Worm (Caenorhabditis elegans): ENCODE results near the gene snt-3.

snt-3 gene

DNA sequence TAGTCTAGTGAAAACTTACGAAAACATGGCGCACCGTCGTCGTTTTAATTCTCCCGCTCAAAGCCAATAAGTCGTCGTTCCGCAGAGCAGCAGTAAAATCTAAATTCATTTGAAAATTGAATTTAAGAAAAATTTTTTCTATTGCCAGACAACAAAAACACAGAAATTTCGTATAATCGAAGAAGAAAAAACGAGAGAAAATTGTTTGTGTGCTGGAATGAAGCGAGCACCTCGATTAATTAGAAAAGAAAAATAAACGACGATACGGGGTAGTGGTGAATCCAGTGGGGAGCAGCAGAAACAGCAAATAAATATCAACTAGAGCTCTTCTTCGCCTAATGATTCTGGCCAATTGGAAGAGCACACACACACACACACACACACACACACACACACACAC is at the start of gene snt-3:
Gene snt-3, minus strand, starts transcription at position 101 of the 400 bp plus-strand sequence.
- no peak for TF ChIP-seq aly-2 (tag; optimal IDR thresholded peaks at IDR 0.05)
- TF ChIP-seq ztf-11 (tag; optimal IDR thresholded peaks at IDR 0.05) = no peak
- TF ChIP-seq ZK546.5 (tag; optimal IDR thresholded peaks at IDR 0.05) = no peak
- no peak for TF ChIP-seq pha-4 (tag; optimal IDR thresholded peaks at IDR 0.05)
- no peak for TF ChIP-seq nhr-67 (tag; optimal IDR thresholded peaks at IDR 0.05)
- no peak for TF ChIP-seq fkh-10 (GFP tag; optimal IDR thresholded peaks at IDR 0.05)
- no peak for TF ChIP-seq nhr-11 (tag; optimal IDR thresholded peaks at IDR 0.05)
- no peak for TF ChIP-seq elt-1 (tag; optimal IDR thresholded peaks at IDR 0.05)
- no peak for TF ChIP-seq snpc-4 (tag; optimal IDR thresholded peaks at IDR 0.05)
- TF ChIP-seq elt-2 (tag; optimal IDR thresholded peaks at IDR 0.05) = no peak

DNA sequence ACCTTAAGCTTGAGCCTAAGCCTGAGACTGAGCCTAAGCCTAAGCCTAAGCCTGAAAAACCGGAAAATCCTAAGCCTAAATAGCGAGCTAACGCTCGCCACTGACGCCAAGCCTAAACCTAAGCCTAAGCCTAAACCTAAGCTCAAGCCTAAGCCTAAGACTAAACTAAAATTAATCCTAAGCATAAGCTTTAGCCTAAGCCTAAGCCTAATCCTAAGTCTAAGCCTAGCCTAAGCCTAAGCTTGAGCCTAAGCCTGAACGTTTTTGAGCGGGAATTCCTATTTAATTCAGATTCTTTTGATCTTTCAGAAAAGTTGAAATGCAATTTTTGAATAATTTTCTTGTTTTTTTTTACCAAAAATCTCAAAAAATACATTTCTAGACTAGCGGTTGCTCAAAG is 45.3 kb upstream of the snt-3 start:
- TF ChIP-seq egl-27 (tag; optimal IDR thresholded peaks at IDR 0.05) (no peak), pqm-1 (tag; optimal IDR thresholded peaks at IDR 0.05) (no peak), fkh-2 (tag; optimal IDR thresholded peaks at IDR 0.05) (no peak), daf-12 (tag; optimal IDR thresholded peaks at IDR 0.05) (no peak), egl-5 (tag; optimal IDR thresholded peaks at IDR 0.05) (no peak), nhr-23 (tag; optimal IDR thresholded peaks at IDR 0.05) (no peak), nhr-76 (tag; optimal IDR thresholded peaks at IDR 0.05) (no peak), ceh-28 (tag; optimal IDR thresholded peaks at IDR 0.05) (no peak), ztf-4 (tag; optimal IDR thresholded peaks at IDR 0.05) (no peak), nhr-25 (tag; optimal IDR thresholded peaks at IDR 0.05) (no peak), unc-39 (tag; optimal IDR thresholded peaks at IDR 0.05) (no peak), pha-4 (tag; optimal IDR thresholded peaks at IDR 0.05) (no peak), ceh-16 (tag; optimal IDR thresholded peaks at IDR 0.05) (no peak), eor-1 (tag; optimal IDR thresholded peaks at IDR 0.05) (no peak), sea-2 (GFP tag; optimal IDR thresholded peaks at IDR 0.05) (no peak), nfya-1 (tag; optimal IDR thresholded peaks at IDR 0.05; ENCODE audit: insufficient read depth) (no peak), nhr-43 (tag; optimal IDR thresholded peaks at IDR 0.05; ENCODE audit: poor library complexity, severe bottlenecking) (no peak)

- TF ChIP-seq elt-2 (tag; optimal IDR thresholded peaks at IDR 0.05) = peak; percentile 81
- no peak for TF ChIP-seq nfya-1 (tag; optimal IDR thresholded peaks at IDR 0.05; ENCODE audit: insufficient read depth)
- TF ChIP-seq pqm-1 (tag; optimal IDR thresholded peaks at IDR 0.05) = peak; percentile 42
Observed at ce11 chrV:1414615-1415433, 44.0 kb upstream of the snt-3 start.

DNA sequence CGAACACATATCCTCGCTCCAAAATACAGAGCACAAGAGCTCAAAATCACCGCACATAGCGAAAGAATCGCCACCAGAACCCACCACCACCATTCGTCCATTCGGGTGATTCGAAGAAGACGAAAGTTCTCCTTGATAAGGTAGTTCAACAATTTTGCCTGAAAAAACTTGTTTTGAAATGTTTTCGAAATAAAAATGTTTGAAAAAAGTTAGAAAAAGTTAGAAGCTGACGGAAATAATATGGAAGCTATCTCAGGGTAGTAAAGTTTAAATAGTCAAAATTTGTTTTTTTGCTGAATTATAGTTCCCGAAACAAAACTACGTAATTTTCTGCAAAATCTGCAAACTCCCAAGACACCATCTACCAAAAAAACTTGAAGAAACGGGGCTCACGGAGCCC is 40.6 kb upstream of the snt-3 start, which contains the start of gene snt-5:
Gene snt-5, minus strand, starts transcription at position 101 of the 400 bp plus-strand sequence.
- TF ChIP-seq fos-1 (tag; optimal IDR thresholded peaks at IDR 0.05) (no peak), jun-1 (tag; optimal IDR thresholded peaks at IDR 0.05) (no peak), nhr-28 (tag; optimal IDR thresholded peaks at IDR 0.05) (no peak), ceh-9 (tag; optimal IDR thresholded peaks at IDR 0.05) (no peak), ama-1 (optimal IDR thresholded peaks at IDR 0.05) (no peak), nfya-1 (tag; optimal IDR thresholded peaks at IDR 0.05; ENCODE audit: insufficient read depth) (no peak), tbx-2 (tag; optimal IDR thresholded peaks at IDR 0.05) (no peak), nhr-43 (tag; optimal IDR thresholded peaks at IDR 0.05; ENCODE audit: poor library complexity, severe bottlenecking) (no peak)

DNA sequence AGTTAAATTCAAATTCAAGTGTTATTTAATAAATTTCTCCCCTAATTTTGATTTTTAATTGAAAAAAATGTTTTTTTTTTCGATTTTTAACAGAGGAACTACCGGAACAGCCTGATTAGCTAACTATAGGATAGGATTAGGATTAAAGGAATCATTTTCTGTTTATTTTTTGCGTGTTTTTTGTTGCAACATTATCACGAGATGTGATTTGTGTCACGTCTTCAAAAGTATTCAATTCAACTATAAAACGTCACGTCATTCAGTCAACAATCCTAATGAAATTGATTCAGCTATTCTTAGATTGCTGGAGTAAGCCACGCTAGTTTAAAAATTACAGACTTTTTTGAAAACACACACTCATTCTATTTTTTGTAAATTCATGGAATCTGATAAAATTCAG is 39.9 kb upstream of the snt-3 start:
- TF ChIP-seq fkh-2 (tag; optimal IDR thresholded peaks at IDR 0.05) (no peak), lin-15B (tag; optimal IDR thresholded peaks at IDR 0.05) (no peak), snpc-4 (tag; optimal IDR thresholded peaks at IDR 0.05) (no peak), nhr-12 (tag; optimal IDR thresholded peaks at IDR 0.05) (no peak), jun-1 (tag; optimal IDR thresholded peaks at IDR 0.05) (no peak), pha-4 (tag; optimal IDR thresholded peaks at IDR 0.05) (no peak)
